Fruit fly (Drosophila melanogaster) whole organism, embryonic: ENCODE data around the gene eya.

Source experiments
- CG1024 ChIP-seq: fragments of 200-800 bp; sonication (Bioruptor generic); IDR thresholded peaks from 2 replicates; pipeline ENCODE4 v1.3.6; 2022; ENCODE audit warnings: missing biosample characterization, missing genetic modification characterization
- CG10462 ChIP-seq: fragments of 200-800 bp; sonication (Bioruptor generic); optimal IDR thresholded peaks from 2 replicates; lab custom pipeline; 2016; ENCODE audit warnings: missing biosample characterization, missing genetic modification characterization
- CG11398 ChIP-seq: fragments of 200-800 bp; sonication (Bioruptor generic); optimal IDR thresholded peaks from 2 replicates; lab custom pipeline; 2016; ENCODE audit warnings: missing biosample characterization, missing genetic modification characterization
- CG11696 ChIP-seq: fragments of 200-800 bp; sonication (Bioruptor generic); IDR thresholded peaks from 2 replicates; pipeline ENCODE4 v1.3.6; 2022; ENCODE audit warnings: missing biosample characterization, missing genetic modification characterization
- CG12236 ChIP-seq: fragments of 200-800 bp; sonication (Bioruptor generic); optimal IDR thresholded peaks from 2 replicates; lab custom pipeline; 2016; ENCODE audit warnings: missing biosample characterization, missing genetic modification characterization
- CG13894 ChIP-seq: fragments of 200-800 bp; sonication (Bioruptor generic); optimal IDR thresholded peaks from 3 replicates; lab custom pipeline; 2018; ENCODE audit warnings: missing biosample characterization, mild to moderate bottlenecking, missing genetic modification characterization, moderate library complexity
- CG15073 ChIP-seq: fragments of 200-800 bp; sonication (Bioruptor generic); optimal IDR thresholded peaks from 2 replicates; lab custom pipeline; 2016; ENCODE audit warnings: missing biosample characterization, missing genetic modification characterization
- CG1529 ChIP-seq: fragments of 200-800 bp; sonication (Bioruptor generic); optimal IDR thresholded peaks from 3 replicates; lab custom pipeline; 2018; ENCODE audit warnings: missing biosample characterization, missing genetic modification characterization
- CG15696 ChIP-seq: fragments of 200-800 bp; sonication (Bioruptor generic); optimal IDR thresholded peaks from 2 replicates; lab custom pipeline; 2019; ENCODE audit warnings: missing biosample characterization, mild to moderate bottlenecking, missing genetic modification characterization, moderate library complexity
- CG16813 ChIP-seq: fragments of 200-800 bp; sonication (Bioruptor generic); IDR thresholded peaks from 3 replicates; pipeline ENCODE4 v1.3.6; 2022; ENCODE audit warnings: missing biosample characterization, missing genetic modification characterization; ENCODE audit not compliant: partially characterized antibody
- CG17912 ChIP-seq: fragments of 200-800 bp; sonication (Bioruptor generic); optimal IDR thresholded peaks from 2 replicates; lab custom pipeline; 2018; ENCODE audit warnings: missing biosample characterization, mild to moderate bottlenecking, missing genetic modification characterization
- CG1792 ChIP-seq: fragments of 200-800 bp; sonication (Bioruptor generic); optimal IDR thresholded peaks from 2 replicates; lab custom pipeline; 2016; ENCODE audit warnings: missing biosample characterization, missing genetic modification characterization
- CG2116 ChIP-seq: fragments of 200-800 bp; sonication (Bioruptor generic); optimal IDR thresholded peaks from 3 replicates; lab custom pipeline; 2018; ENCODE audit warnings: missing biosample characterization, mild to moderate bottlenecking, missing genetic modification characterization
- CG32767 ChIP-seq: fragments of 200-800 bp; sonication (Bioruptor generic); IDR thresholded peaks from 2 replicates; pipeline ENCODE4 v1.3.6; 2022; ENCODE audit warnings: missing biosample characterization, missing genetic modification characterization
- CG3281 ChIP-seq: fragments of 200-800 bp; sonication (Bioruptor generic); optimal IDR thresholded peaks from 3 replicates; lab custom pipeline; 2017; ENCODE audit warnings: missing biosample characterization, mild to moderate bottlenecking, missing genetic modification characterization
- CG34224 ChIP-seq: fragments of 200-800 bp; sonication (Bioruptor generic); IDR thresholded peaks from 3 replicates; pipeline ENCODE4 v1.3.6; 2022; ENCODE audit warnings: missing biosample characterization, missing genetic modification characterization; ENCODE audit not compliant: partially characterized antibody
- CG3995 ChIP-seq: fragments of 200-800 bp; sonication (Bioruptor generic); optimal IDR thresholded peaks from 3 replicates; lab custom pipeline; 2016; ENCODE audit warnings: missing biosample characterization, missing genetic modification characterization
- CG4282 ChIP-seq: fragments of 200-800 bp; sonication (Bioruptor generic); optimal IDR thresholded peaks from 2 replicates; lab custom pipeline; 2016; ENCODE audit warnings: missing biosample characterization, missing genetic modification characterization
- CG4360 ChIP-seq: fragments of 200-800 bp; sonication (Bioruptor generic); IDR thresholded peaks from 2 replicates; pipeline ENCODE4 v1.3.6; 2022; ENCODE audit warnings: missing biosample characterization, missing genetic modification characterization
- CG8089 ChIP-seq: fragments of 200-800 bp; sonication (Bioruptor generic); optimal IDR thresholded peaks from 3 replicates; lab custom pipeline; 2016; ENCODE audit warnings: missing biosample characterization, missing genetic modification characterization
- CG9797 ChIP-seq: fragments of 200-800 bp; sonication (Bioruptor generic); optimal IDR thresholded peaks from 3 replicates; lab custom pipeline; 2018; ENCODE audit warnings: missing biosample characterization, mild to moderate bottlenecking, missing genetic modification characterization
- Camta ChIP-seq: fragments of 200-800 bp; sonication (Bioruptor generic); optimal IDR thresholded peaks from 2 replicates; lab custom pipeline; 2016; ENCODE audit warnings: missing biosample characterization, missing genetic modification characterization
- CrebB ChIP-seq: fragments of 200-800 bp; sonication (Bioruptor generic); optimal IDR thresholded peaks from 3 replicates; lab custom pipeline; 2018; ENCODE audit warnings: missing biosample characterization, mild to moderate bottlenecking, missing genetic modification characterization
- Deaf1 ChIP-seq: fragments of 200-800 bp; optimal IDR thresholded peaks from 3 replicates; lab custom pipeline; 2019; ENCODE audit warnings: missing biosample characterization, mild to moderate bottlenecking, missing genetic modification characterization, moderate library complexity
- Dll ChIP-seq: fragments of 200-800 bp; sonication (Bioruptor generic); IDR thresholded peaks from 4 replicates; pipeline ENCODE4 v1.3.6; 2022; ENCODE audit warnings: missing biosample characterization, missing genetic modification characterization; ENCODE audit not compliant: partially characterized antibody
- Fer1 ChIP-seq: fragments of 200-800 bp; sonication (Bioruptor generic); optimal IDR thresholded peaks from 2 replicates; lab custom pipeline; 2017; ENCODE audit warnings: missing biosample characterization, mild to moderate bottlenecking, missing genetic modification characterization
- GATAe ChIP-seq: fragments of 200-800 bp; sonication (Bioruptor generic); conservative IDR thresholded peaks from 2 replicates; pipeline ENCODE4 v1.3.6; 2022; ENCODE audit warnings: missing biosample characterization, missing genetic modification characterization
- H2.0 ChIP-seq: fragments of 200-800 bp; sonication (Bioruptor generic); IDR thresholded peaks from 2 replicates; pipeline ENCODE4 v1.3.6; 2022; ENCODE audit warnings: missing biosample characterization, missing genetic modification characterization
- Hr3 ChIP-seq: fragments of 200-800 bp; sonication (Bioruptor generic); optimal IDR thresholded peaks from 3 replicates; lab custom pipeline; 2016; ENCODE audit warnings: missing biosample characterization, missing genetic modification characterization
- NC2β ChIP-seq: fragments of 200-800 bp; sonication (Bioruptor generic); optimal IDR thresholded peaks from 2 replicates; lab custom pipeline; 2016; ENCODE audit warnings: missing biosample characterization, missing genetic modification characterization
- Nf-YB ChIP-seq: fragments of 200-800 bp; sonication (Bioruptor generic); optimal IDR thresholded peaks from 3 replicates; lab custom pipeline; 2019; ENCODE audit warnings: missing biosample characterization, mild to moderate bottlenecking, missing genetic modification characterization, moderate library complexity
- Oaz ChIP-seq: fragments of 200-800 bp; sonication (Bioruptor generic); IDR thresholded peaks from 2 replicates; pipeline ENCODE4 v1.3.6; 2022; ENCODE audit warnings: missing biosample characterization, missing genetic modification characterization
- Sry-β ChIP-seq: fragments of 200-800 bp; sonication (Bioruptor generic); optimal IDR thresholded peaks from 2 replicates; lab custom pipeline; 2018; ENCODE audit warnings: missing biosample characterization, mild to moderate bottlenecking, missing genetic modification characterization, moderate library complexity
- Stat92E ChIP-seq, 3 experiments: fragments of >200 bp in 2 of 3; fragments of 200-800 bp in 1 of 3; sonication (Bioruptor generic) in 1 of 3; optimal IDR thresholded peaks; 2 replicates each; lab custom pipeline; 2017 to 2019; ENCODE audit warnings: missing biosample characterization in 3 of 3, missing genetic modification characterization in 3 of 3, mild to moderate bottlenecking in 1 of 3, moderate library complexity in 1 of 3
- Vsx1 ChIP-seq: fragments of 200-800 bp; sonication (Bioruptor generic); optimal IDR thresholded peaks from 2 replicates; lab custom pipeline; 2017; ENCODE audit warnings: missing biosample characterization, mild to moderate bottlenecking, missing genetic modification characterization, missing genetic modification reagents
- bcd ChIP-seq: fragments of 200-800 bp; sonication (Bioruptor generic); optimal IDR thresholded peaks from 2 replicates; lab custom pipeline; 2017; ENCODE audit warnings: missing biosample characterization, mild to moderate bottlenecking, missing genetic modification characterization
- bowl ChIP-seq: fragments of 200-800 bp; sonication (Bioruptor generic); IDR thresholded peaks from 2 replicates; pipeline ENCODE4 v1.3.6; 2022; ENCODE audit warnings: missing biosample characterization, missing genetic modification characterization
- bsh ChIP-seq, 2 experiments: fragments of 200-800 bp; sonication (Bioruptor generic); optimal IDR thresholded peaks; 2 replicates each; lab custom pipeline; 2017 to 2018; ENCODE audit warnings: mild to moderate bottlenecking in 2 of 2, missing biosample characterization in 2 of 2, missing genetic modification characterization in 2 of 2, moderate library complexity in 1 of 2
- fd3F ChIP-seq: fragments of 200-800 bp; sonication (Bioruptor generic); optimal IDR thresholded peaks from 2 replicates; lab custom pipeline; 2018; ENCODE audit warnings: missing biosample characterization, mild to moderate bottlenecking, missing genetic modification characterization, moderate library complexity
- ftz-f1 ChIP-seq: fragments of 200-800 bp; sonication (Bioruptor generic); optimal IDR thresholded peaks from 2 replicates; lab custom pipeline; 2016; ENCODE audit warnings: missing biosample characterization, missing genetic modification characterization
- gce ChIP-seq: fragments of 200-800 bp; sonication (Bioruptor generic); IDR thresholded peaks from 3 replicates; pipeline ENCODE4 v1.3.6; 2022; ENCODE audit warnings: missing biosample characterization, missing genetic modification characterization
- gem ChIP-seq: fragments of 200-800 bp; sonication (Bioruptor generic); optimal IDR thresholded peaks from 2 replicates; lab custom pipeline; 2019; ENCODE audit warnings: missing biosample characterization, mild to moderate bottlenecking, missing genetic modification characterization, moderate library complexity
- hkb ChIP-seq, 2 experiments: fragments of 200-800 bp in 1 of 2; fragments of >200 bp in 1 of 2; sonication (Bioruptor generic) in 1 of 2; IDR thresholded peaks in 1 of 2; optimal IDR thresholded peaks in 1 of 2; 2 replicates each; pipeline versions ENCODE4 v1.3.6 to Lab custom; 2017 to 2022; ENCODE audit warnings: missing biosample characterization in 1 of 2, missing genetic modification characterization in 1 of 2
- kay ChIP-seq: fragments of 200-800 bp; sonication (Bioruptor generic); optimal IDR thresholded peaks from 2 replicates; lab custom pipeline; 2016; ENCODE audit warnings: missing biosample characterization, missing genetic modification characterization
- ken ChIP-seq: fragments of 200-800 bp; sonication (Bioruptor generic); IDR thresholded peaks from 3 replicates; pipeline ENCODE4 v1.3.6; 2022; ENCODE audit warnings: missing biosample characterization, missing genetic modification characterization
- nau ChIP-seq: fragments of 200-800 bp; sonication (Bioruptor generic); optimal IDR thresholded peaks from 3 replicates; lab custom pipeline; 2017; ENCODE audit warnings: missing biosample characterization, mild to moderate bottlenecking, missing genetic modification characterization, missing genetic modification reagents
- sna ChIP-seq: fragments of 200-800 bp; sonication (Bioruptor generic); IDR thresholded peaks from 2 replicates; pipeline ENCODE4 v1.3.6; 2022; ENCODE audit warnings: missing biosample characterization, missing genetic modification characterization; ENCODE audit not compliant: partially characterized antibody
- sob ChIP-seq: fragments of 200-800 bp; sonication (Bioruptor generic); IDR thresholded peaks from 2 replicates; pipeline ENCODE4 v1.3.6; 2022; ENCODE audit warnings: missing biosample characterization, missing genetic modification characterization
- stc ChIP-seq: fragments of 200-800 bp; sonication (Bioruptor generic); IDR thresholded peaks from 2 replicates; pipeline ENCODE4 v1.3.6; 2022; ENCODE audit warnings: missing biosample characterization, missing genetic modification characterization
- vvl ChIP-seq: fragments of 200-800 bp; sonication (Bioruptor generic); IDR thresholded peaks from 2 replicates; pipeline ENCODE4 v1.3.6; 2022; ENCODE audit warnings: missing biosample characterization, missing genetic modification characterization

eya gene

DNA sequence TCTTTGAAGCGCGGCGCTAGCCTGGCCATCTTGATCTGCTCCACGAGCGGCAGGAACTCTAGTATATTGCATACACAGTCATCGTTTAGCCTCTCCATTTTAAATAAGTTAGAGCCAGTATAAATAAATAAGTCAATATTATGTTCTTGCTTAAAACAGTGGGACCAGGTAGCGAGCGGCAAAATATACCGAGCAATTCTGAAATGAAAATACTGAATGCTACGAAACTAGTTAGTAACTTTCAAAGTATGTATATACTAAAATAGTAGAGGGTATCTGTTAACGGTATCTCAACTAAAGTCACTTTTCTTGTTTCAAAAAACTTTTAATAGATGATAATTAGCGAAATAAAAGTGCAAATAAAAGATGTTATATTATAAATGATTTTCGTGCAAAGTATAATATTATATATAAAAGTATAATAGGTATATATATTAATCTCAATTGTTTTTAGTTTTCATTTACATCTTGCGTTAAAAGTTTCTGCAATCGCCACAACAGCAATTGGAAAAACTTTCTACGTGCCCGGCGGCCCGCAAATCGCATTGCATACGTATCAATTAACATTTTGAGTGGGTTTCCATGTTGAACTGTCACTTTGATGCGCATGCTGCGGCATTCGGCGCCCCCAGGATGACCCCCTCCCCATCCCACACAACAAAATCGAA lies 19.4 kb upstream of the eya start, which contains the start of gene CG13766 (continued):
- TF ChIP-seq CG9797 (GFP tag; lab: Kevin White, UChicago) (peak; percentile 64), NC2β (GFP tag; lab: Kevin White, UChicago) (no peak), Dll (GFP tag; lab: Robert Waterston, UW) (peak; percentile 81; the same call in 3 of the 4 replicates), stc (GFP tag; lab: Robert Waterston, UW) (no peak), CG16813 (GFP tag; lab: Robert Waterston, UW) (peak; percentile 96), gem (no peak), hkb (optimal IDR thresholded peaks at IDR 0.05; lab: Kevin White, UChicago) (no peak), hkb (GFP tag; IDR thresholded peaks at IDR 0.05; lab: Robert Waterston, UW) (no peak), bowl (GFP tag; lab: Robert Waterston, UW) (no peak), CG13894 (tag; lab: Kevin White, UChicago) (no peak), fd3F (no peak), CG15073 (GFP tag; lab: Kevin White, UChicago) (no peak), ken (GFP tag; lab: Robert Waterston, UW) (no peak), Hr3 (GFP tag; lab: Kevin White, UChicago) (no peak), gce (GFP tag; lab: Robert Waterston, UW) (no peak), bcd (no peak), CG12236 (GFP tag; lab: Kevin White, UChicago) (no peak), bsh (GFP tag; optimal IDR thresholded peaks at IDR 0.05; lab: Kevin White, UChicago) (no peak), kay (GFP tag; lab: Kevin White, UChicago) (no peak), Fer1 (GFP tag; lab: Kevin White, UChicago) (no peak), CG10462 (no peak), H2.0 (GFP tag; lab: Robert Waterston, UW) (no peak), Nf-YB (GFP tag; lab: Kevin White, UChicago) (no peak), GATAe (GFP tag; lab: Robert Waterston, UW) (no peak), sob (GFP tag; lab: Robert Waterston, UW) (no peak), Stat92E (GFP tag; optimal IDR thresholded peaks at IDR 0.05; lab: Kevin White, UChicago) (no peak), sna (GFP tag; lab: Robert Waterston, UW) (peak; percentile 94), CG11696 (GFP tag; lab: Robert Waterston, UW) (no peak), CG15696 (tag; lab: Kevin White, UChicago) (no peak), CG1529 (GFP tag; lab: Kevin White, UChicago) (no peak), CG1024 (GFP tag; lab: Robert Waterston, UW) (no peak), CG3995 (GFP tag; lab: Kevin White, UChicago) (no peak), CG17912 (GFP tag; lab: Kevin White, UChicago) (no peak), Sry-β (no peak), CG32767 (no peak), Vsx1 (GFP tag; lab: Kevin White, UChicago) (no peak), CG34224 (GFP tag; lab: Robert Waterston, UW) (peak; percentile 93), CG4360 (GFP tag; lab: Robert Waterston, UW) (no peak), CrebB (tag; lab: Kevin White, UChicago) (no peak), Camta (no peak), CG8089 (GFP tag; lab: Kevin White, UChicago) (no peak), CG2116 (GFP tag; lab: Kevin White, UChicago) (no peak), CG3281 (GFP tag; lab: Kevin White, UChicago) (no peak), nau (GFP tag; lab: Kevin White, UChicago) (no peak), CG4282 (GFP tag; lab: Kevin White, UChicago) (no peak), CG1792 (GFP tag; lab: Kevin White, UChicago) (no peak), vvl (no peak), ftz-f1 (GFP tag; lab: Kevin White, UChicago) (no peak), CG11398 (GFP tag; lab: Kevin White, UChicago) (no peak), Oaz (GFP tag; lab: Robert Waterston, UW) (no peak), Deaf1 (tag; lab: Kevin White, UChicago) (no peak)
